Worm (Caenorhabditis elegans) whole organism, L2 larva: Measurements from ENCODE around the gene pkn-1.

ENCODE experiments used
- R02D3.7 ChIP-seq: fragments of 150-350 bp; optimal IDR thresholded peaks from 2 replicates; lab custom pipeline; 2014; ENCODE audit warnings: missing biosample characterization, missing genetic modification characterization
- alr-1 ChIP-seq: fragments of 150-350 bp; optimal IDR thresholded peaks from 2 replicates; lab custom pipeline; 2014; ENCODE audit warnings: missing biosample characterization, missing genetic modification characterization
- aly-2 ChIP-seq: fragments of 150-350 bp; optimal IDR thresholded peaks from 2 replicates; lab custom pipeline; 2014; ENCODE audit warnings: missing biosample characterization, missing genetic modification characterization
- ama-1 ChIP-seq: fragments of 150-350 bp; optimal IDR thresholded peaks from 2 replicates; lab custom pipeline; 2018; ENCODE audit warnings: inconsistent platforms
- ceh-82 ChIP-seq: fragments of 150-350 bp; optimal IDR thresholded peaks from 2 replicates; lab custom pipeline; 2014; ENCODE audit warnings: missing biosample characterization, missing genetic modification characterization
- egl-27 ChIP-seq: sonication (generic microtip); optimal IDR thresholded peaks from 3 replicates; lab custom pipeline; 2017; ENCODE audit warnings: missing biosample characterization, missing genetic modification reagents, missing genetic modification characterization
- mab-5 ChIP-seq: fragments of 150-350 bp; optimal IDR thresholded peaks from 2 replicates; lab custom pipeline; 2014; ENCODE audit warnings: missing biosample characterization, missing genetic modification characterization
- mdl-1 ChIP-seq, 2 experiments: fragments of 150-350 bp in 1 of 2; sonication (generic microtip) in 1 of 2; optimal IDR thresholded peaks; 2 replicates each; lab custom pipeline; 2017; ENCODE audit warnings: missing biosample characterization in 2 of 2, missing genetic modification characterization in 2 of 2
- nhr-11 ChIP-seq: fragments of 150-350 bp; optimal IDR thresholded peaks from 2 replicates; lab custom pipeline; 2014; ENCODE audit warnings: missing biosample characterization, missing genetic modification characterization
- nhr-237 ChIP-seq: fragments of 150-350 bp; optimal IDR thresholded peaks from 2 replicates; lab custom pipeline; 2014; ENCODE audit warnings: missing biosample characterization, missing genetic modification characterization
- nhr-77 ChIP-seq: fragments of 150-350 bp; optimal IDR thresholded peaks from 2 replicates; lab custom pipeline; 2014; ENCODE audit warnings: missing biosample characterization, missing genetic modification characterization
- unc-39 ChIP-seq: fragments of 150-350 bp; optimal IDR thresholded peaks from 2 replicates; lab custom pipeline; 2014; ENCODE audit warnings: missing biosample characterization, missing genetic modification characterization
- unc-62 ChIP-seq: fragments of 150-350 bp; optimal IDR thresholded peaks from 2 replicates; lab custom pipeline; 2014; ENCODE audit warnings: missing biosample characterization, missing genetic modification reagents, missing genetic modification characterization

DNA sequence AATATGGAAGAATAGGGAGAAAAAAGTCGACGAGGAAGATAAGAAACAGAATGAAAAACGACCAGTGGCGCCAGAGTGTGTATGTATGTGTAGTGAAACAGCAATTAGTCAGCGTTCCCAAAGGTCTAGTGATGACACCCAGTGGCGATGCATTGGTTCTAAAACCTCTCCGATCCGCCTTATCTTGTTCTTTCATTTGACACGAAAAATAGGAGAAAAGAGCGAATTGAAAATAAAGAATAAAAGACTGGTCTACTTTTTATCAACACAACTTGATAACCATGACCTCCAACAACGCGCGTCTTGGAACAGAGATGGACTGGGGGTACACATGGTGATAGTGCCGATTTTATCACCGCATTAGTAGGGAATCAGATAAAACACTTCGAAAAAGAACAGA, 33.8 kb downstream of the pkn-1 start:
- no peak for TF ChIP-seq mdl-1 (tag; optimal IDR thresholded peaks at IDR 0.05; lab: Kevin White, UChicago)
- TF ChIP-seq ceh-82 (tag; lab: Kevin White, UChicago) = no peak
- peak; percentile 47 for TF ChIP-seq mab-5 (tag; lab: Kevin White, UChicago)
- no peak for TF ChIP-seq unc-62
- no peak for TF ChIP-seq nhr-237 (tag; lab: Kevin White, UChicago)
- TF ChIP-seq unc-39 (tag; lab: Kevin White, UChicago) = no peak
- TF ChIP-seq R02D3.7 (tag; lab: Kevin White, UChicago) = no peak
- TF ChIP-seq alr-1 (tag; lab: Kevin White, UChicago) = no peak
- TF ChIP-seq ama-1 (lab: Kevin White, UChicago) = no peak
- TF ChIP-seq egl-27 (tag; lab: Kevin White, UChicago) = no peak
- no peak for TF ChIP-seq nhr-77 (tag; lab: Kevin White, UChicago)
- no peak for TF ChIP-seq nhr-11 (tag; lab: Kevin White, UChicago)
- TF ChIP-seq aly-2 (tag; lab: Kevin White, UChicago) = no peak
